Worm (Caenorhabditis elegans): ENCODE results near the gene srg-3.

ce11 chrIII:6236649-6237048 is 33.5 kb downstream of the srg-3 start, which contains the start of gene T12A2.21:
- TF ChIP-seq Y48G9A.11 (GFP tag; IDR thresholded peaks at IDR 0.05) (no peak), snpc-4 (tag; optimal IDR thresholded peaks at IDR 0.05) (no peak), ama-1 (optimal IDR thresholded peaks at IDR 0.05) (no peak), lin-13 (GFP tag; optimal IDR thresholded peaks at IDR 0.05) (no peak), lin-39 (tag; optimal IDR thresholded peaks at IDR 0.05) (no peak), unc-62 (GFP tag; optimal IDR thresholded peaks at IDR 0.05 in 1 of 2) (no peak), unc-62 (tag; optimal IDR thresholded peaks at IDR 0.05) (no peak), nhr-10 (tag; optimal IDR thresholded peaks at IDR 0.05) (no peak)

Measured in whole organism, L4 larva.